Worm (Caenorhabditis elegans) whole organism, L4 larva: ENCODE measurements around the gene let-653.

ENCODE experiments used
- F10B5.3 ChIP-seq: sonication (generic microtip); optimal IDR thresholded peaks from 2 replicates; lab custom pipeline; 2016; ENCODE audit warnings: mild to moderate bottlenecking, missing genetic modification characterization, missing compliant biosample characterization
- F26F4.8 ChIP-seq: fragments of 200-800 bp; sonication (Bioruptor generic); conservative IDR thresholded peaks from 2 replicates; pipeline ENCODE4 v1.3.6; 2022; ENCODE audit warnings: missing genetic modification characterization, missing compliant biosample characterization
- T20F7.1 ChIP-seq: fragments of 200-800 bp; sonication (Bioruptor generic); optimal IDR thresholded peaks from 2 replicates; lab custom pipeline; 2018; ENCODE audit warnings: mild to moderate bottlenecking, missing genetic modification characterization, missing compliant biosample characterization
- T26A8.4 ChIP-seq: fragments of 200-800 bp; sonication (Bioruptor generic); IDR thresholded peaks from 2 replicates; pipeline ENCODE4 v1.3.6; 2022; ENCODE audit warnings: missing genetic modification characterization, missing compliant biosample characterization
- Y48G9A.11 ChIP-seq: fragments of 200-800 bp; sonication (Bioruptor generic); IDR thresholded peaks from 2 replicates; pipeline ENCODE4 v1.3.6; 2022; ENCODE audit warnings: missing genetic modification reagents, missing genetic modification characterization, missing compliant biosample characterization
- ZK546.5 ChIP-seq, 2 experiments: sonication (generic microtip); optimal IDR thresholded peaks; 2 replicates each; lab custom pipeline; 2017; ENCODE audit warnings: missing biosample characterization in 2 of 2, missing genetic modification characterization in 2 of 2
- aha-1 ChIP-seq: fragments of 150-350 bp; peaks from one replicate; lab custom pipeline; 2014; ENCODE audit warnings: missing biosample characterization, missing genetic modification characterization
- ama-1 ChIP-seq: fragments of 150-350 bp; optimal IDR thresholded peaks from 2 replicates; lab custom pipeline; 2014; ENCODE audit warnings: inconsistent platforms, mixed read lengths
- arid-1 ChIP-seq: fragments of 200-800 bp; sonication (Bioruptor generic); conservative IDR thresholded peaks from 2 replicates; pipeline ENCODE4 v1.3.6; 2022; ENCODE audit warnings: missing genetic modification reagents, missing genetic modification characterization, missing compliant biosample characterization
- ceh-32 ChIP-seq: sonication (generic microtip); optimal IDR thresholded peaks from 2 replicates; lab custom pipeline; 2016; ENCODE audit warnings: mild to moderate bottlenecking, missing genetic modification characterization, missing compliant biosample characterization; ENCODE audit not compliant: poor library complexity
- ceh-44 ChIP-seq: fragments of 200-800 bp; sonication (Bioruptor generic); IDR thresholded peaks from 2 replicates; pipeline ENCODE4 v1.3.6; 2022; ENCODE audit warnings: missing genetic modification reagents, missing genetic modification characterization, missing compliant biosample characterization
- ceh-62 ChIP-seq: sonication (generic microtip); optimal IDR thresholded peaks from 2 replicates; lab custom pipeline; 2017; ENCODE audit warnings: missing biosample characterization, missing genetic modification characterization
- cey-2 ChIP-seq: sonication (generic microtip); optimal IDR thresholded peaks from 3 replicates; lab custom pipeline; 2017; ENCODE audit warnings: missing genetic modification characterization, mild to moderate bottlenecking, missing compliant biosample characterization, antibody characterized with exemption, borderline replicate concordance; ENCODE audit not compliant: insufficient read depth
- ctbp-1 ChIP-seq: fragments of 200-800 bp; sonication (Bioruptor generic); IDR thresholded peaks from 2 replicates; pipeline ENCODE4 v1.3.6; 2022; ENCODE audit warnings: missing genetic modification reagents, missing genetic modification characterization, missing compliant biosample characterization
- daf-8 ChIP-seq: fragments of 200-800 bp; sonication (Bioruptor generic); IDR thresholded peaks from 2 replicates; pipeline ENCODE4 v1.3.6; 2022; ENCODE audit warnings: missing genetic modification characterization, missing compliant biosample characterization
- dve-1 ChIP-seq: sonication (generic microtip); optimal IDR thresholded peaks from 2 replicates; lab custom pipeline; 2017; ENCODE audit warnings: antibody characterized with exemption, mild to moderate bottlenecking, missing genetic modification characterization, missing compliant biosample characterization; ENCODE audit not compliant: insufficient read depth
- egl-27 ChIP-seq: sonication (generic microtip); optimal IDR thresholded peaks from 3 replicates; lab custom pipeline; 2017; ENCODE audit warnings: missing biosample characterization, missing genetic modification reagents, missing genetic modification characterization
- fkh-10 ChIP-seq: fragments of 150-350 bp; optimal IDR thresholded peaks from 2 replicates; lab custom pipeline; 2014; ENCODE audit warnings: missing biosample characterization, missing genetic modification reagents, missing genetic modification characterization
- fos-1 ChIP-seq: fragments of 150-350 bp; optimal IDR thresholded peaks from 2 replicates; lab custom pipeline; 2014; ENCODE audit warnings: missing biosample characterization, missing genetic modification characterization
- hlh-11 ChIP-seq: fragments of 200-800 bp; sonication (Bioruptor generic); optimal IDR thresholded peaks from 2 replicates; lab custom pipeline; 2018; ENCODE audit warnings: mild to moderate bottlenecking, missing genetic modification characterization, missing compliant biosample characterization
- jun-1 ChIP-seq: fragments of 150-350 bp; optimal IDR thresholded peaks from 2 replicates; lab custom pipeline; 2014; ENCODE audit warnings: missing biosample characterization, missing genetic modification reagents, missing genetic modification characterization
- lim-7 ChIP-seq: fragments of 200-800 bp; sonication (Bioruptor generic); IDR thresholded peaks from 2 replicates; pipeline ENCODE4 v1.3.6; 2022; ENCODE audit warnings: missing genetic modification characterization, missing compliant biosample characterization
- lin-1 ChIP-seq: fragments of 200-800 bp; sonication (Bioruptor generic); IDR thresholded peaks from 2 replicates; pipeline ENCODE4 v1.3.6; 2022; ENCODE audit warnings: missing genetic modification reagents, missing genetic modification characterization, missing compliant biosample characterization
- lin-13 ChIP-seq: fragments of 150-350 bp; optimal IDR thresholded peaks from 2 replicates; lab custom pipeline; 2014; ENCODE audit warnings: missing biosample characterization, missing genetic modification reagents, missing genetic modification characterization
- lin-15B ChIP-seq: fragments of 150-350 bp; sonication (generic microtip); optimal IDR thresholded peaks from 3 replicates; lab custom pipeline; 2014; ENCODE audit warnings: missing biosample characterization, missing genetic modification characterization
- lin-38 ChIP-seq: fragments of 200-800 bp; sonication (Bioruptor generic); IDR thresholded peaks from 2 replicates; pipeline ENCODE4 v1.3.6; 2022; ENCODE audit warnings: missing genetic modification reagents, missing genetic modification characterization, missing compliant biosample characterization
- lir-3 ChIP-seq: sonication (generic microtip); optimal IDR thresholded peaks from 2 replicates; lab custom pipeline; 2016; ENCODE audit warnings: mild to moderate bottlenecking, missing genetic modification characterization, missing compliant biosample characterization
- lsy-2 ChIP-seq, 2 experiments: fragments of 150-350 bp in 1 of 2; sonication (generic microtip) in 1 of 2; optimal IDR thresholded peaks; 2 replicates each; lab custom pipeline; 2014 to 2017; ENCODE audit warnings: missing biosample characterization in 2 of 2, missing genetic modification characterization in 2 of 2
- madf-5 ChIP-seq, 2 experiments: fragments of 200-800 bp; sonication (Bioruptor generic); IDR thresholded peaks; 2 replicates each; pipeline ENCODE4 v1.3.6; 2022; ENCODE audit warnings: missing compliant biosample characterization in 2 of 2, missing genetic modification characterization in 2 of 2
- mdl-1 ChIP-seq, 2 experiments: fragments of 150-350 bp in 1 of 2; sonication (generic microtip) in 1 of 2; optimal IDR thresholded peaks; 2 replicates each; lab custom pipeline; 2014 to 2017; ENCODE audit warnings: missing biosample characterization in 2 of 2, missing genetic modification characterization in 2 of 2
- mxl-3 ChIP-seq: fragments of 200-800 bp; sonication (Bioruptor generic); optimal IDR thresholded peaks from 2 replicates; lab custom pipeline; 2018; ENCODE audit warnings: mild to moderate bottlenecking, missing genetic modification characterization, missing compliant biosample characterization
- nhr-111 ChIP-seq: fragments of 200-800 bp; sonication (Bioruptor generic); optimal IDR thresholded peaks from 2 replicates; lab custom pipeline; 2018; ENCODE audit warnings: mild to moderate bottlenecking, missing genetic modification characterization, missing compliant biosample characterization
- nhr-237 ChIP-seq: sonication (generic microtip); optimal IDR thresholded peaks from 2 replicates; lab custom pipeline; 2017; ENCODE audit warnings: missing biosample characterization, missing genetic modification characterization
- nhr-41 ChIP-seq: fragments of 200-800 bp; sonication (Bioruptor generic); IDR thresholded peaks from 2 replicates; pipeline ENCODE4 v1.3.6; 2022; ENCODE audit warnings: missing genetic modification reagents, missing genetic modification characterization, missing compliant biosample characterization
- nhr-42 ChIP-seq: fragments of 200-800 bp; sonication (Bioruptor generic); IDR thresholded peaks from 2 replicates; pipeline ENCODE4 v1.3.6; 2022; ENCODE audit warnings: missing genetic modification characterization, missing compliant biosample characterization
- nhr-77 ChIP-seq: fragments of 150-350 bp; optimal IDR thresholded peaks from 2 replicates; lab custom pipeline; 2014; ENCODE audit warnings: missing biosample characterization, missing genetic modification characterization
- php-3 ChIP-seq: fragments of 200-800 bp; sonication (Bioruptor generic); IDR thresholded peaks from 2 replicates; pipeline ENCODE4 v1.3.6; 2022; ENCODE audit warnings: missing genetic modification reagents, missing genetic modification characterization, missing compliant biosample characterization
- pqm-1 ChIP-seq: sonication (generic microtip); optimal IDR thresholded peaks from 2 replicates; lab custom pipeline; 2017; ENCODE audit warnings: missing biosample characterization, missing genetic modification characterization
- rbr-2 ChIP-seq: sonication (generic microtip); optimal IDR thresholded peaks from 2 replicates; lab custom pipeline; 2016; ENCODE audit warnings: missing genotype, missing genetic modification characterization, missing compliant biosample characterization
- saeg-2 ChIP-seq: fragments of 200-800 bp; sonication (Bioruptor generic); IDR thresholded peaks from 2 replicates; pipeline ENCODE4 v1.3.6; 2022; ENCODE audit warnings: missing genetic modification reagents, missing genetic modification characterization, missing compliant biosample characterization
- set-16 ChIP-seq: fragments of 200-800 bp; sonication (Bioruptor generic); IDR thresholded peaks from 2 replicates; pipeline ENCODE4 v1.3.6; 2022; ENCODE audit warnings: missing genetic modification reagents, missing genetic modification characterization, missing compliant biosample characterization
- skn-1 ChIP-seq: fragments of 150-350 bp; optimal IDR thresholded peaks from 2 replicates; lab custom pipeline; 2014; ENCODE audit warnings: missing biosample characterization, missing genetic modification characterization
- snpc-1.2 ChIP-seq: fragments of 200-800 bp; sonication (Bioruptor generic); IDR thresholded peaks from 2 replicates; pipeline ENCODE4 v1.3.6; 2022; ENCODE audit warnings: missing genetic modification reagents, missing genetic modification characterization, missing compliant biosample characterization
- unc-62 ChIP-seq, 3 experiments: fragments of 150-350 bp in 1 of 3; sonication (generic microtip); optimal IDR thresholded peaks in 2 of 3; peaks in 1 of 3; 1 replicate in 1 of 3; 2 replicates in 2 of 3; lab custom pipeline; 2014 to 2017; ENCODE audit warnings: missing biosample characterization in 3 of 3, missing genetic modification characterization in 3 of 3, missing genetic modification reagents in 3 of 3, missing genotype in 1 of 3
- vab-7 ChIP-seq: fragments of 200-800 bp; sonication (Bioruptor generic); IDR thresholded peaks from 2 replicates; pipeline ENCODE4 v1.3.6; 2022; ENCODE audit warnings: missing genetic modification reagents, missing genetic modification characterization, missing compliant biosample characterization
- zag-1 ChIP-seq: fragments of 150-350 bp; optimal IDR thresholded peaks from 2 replicates; lab custom pipeline; 2014; ENCODE audit warnings: missing biosample characterization, missing genetic modification characterization
- zfp-3 ChIP-seq: fragments of 200-800 bp; sonication (Bioruptor generic); conservative IDR thresholded peaks from 2 replicates; pipeline ENCODE4 v1.3.6; 2022; ENCODE audit warnings: missing genetic modification reagents, missing genetic modification characterization, missing compliant biosample characterization
- zip-11 ChIP-seq: fragments of 200-800 bp; sonication (Bioruptor generic); IDR thresholded peaks from 2 replicates; pipeline ENCODE4 v1.3.6; 2022; ENCODE audit warnings: missing genetic modification characterization, missing compliant biosample characterization

let-653 gene

ce11 chrIV:11855424-11855823, 30.0 kb upstream of the let-653 start:
- TF ChIP-seq zag-1 (tag; lab: Kevin White, UChicago) (no peak), unc-62 (GFP tag; optimal IDR thresholded peaks at IDR 0.05 in 1 of 2; lab: Kevin White, UChicago) (peak in 1 of 2 experiments; percentile 92), unc-62 (tag; optimal IDR thresholded peaks at IDR 0.05; lab: Kevin White, UChicago) (no peak)

DNA sequence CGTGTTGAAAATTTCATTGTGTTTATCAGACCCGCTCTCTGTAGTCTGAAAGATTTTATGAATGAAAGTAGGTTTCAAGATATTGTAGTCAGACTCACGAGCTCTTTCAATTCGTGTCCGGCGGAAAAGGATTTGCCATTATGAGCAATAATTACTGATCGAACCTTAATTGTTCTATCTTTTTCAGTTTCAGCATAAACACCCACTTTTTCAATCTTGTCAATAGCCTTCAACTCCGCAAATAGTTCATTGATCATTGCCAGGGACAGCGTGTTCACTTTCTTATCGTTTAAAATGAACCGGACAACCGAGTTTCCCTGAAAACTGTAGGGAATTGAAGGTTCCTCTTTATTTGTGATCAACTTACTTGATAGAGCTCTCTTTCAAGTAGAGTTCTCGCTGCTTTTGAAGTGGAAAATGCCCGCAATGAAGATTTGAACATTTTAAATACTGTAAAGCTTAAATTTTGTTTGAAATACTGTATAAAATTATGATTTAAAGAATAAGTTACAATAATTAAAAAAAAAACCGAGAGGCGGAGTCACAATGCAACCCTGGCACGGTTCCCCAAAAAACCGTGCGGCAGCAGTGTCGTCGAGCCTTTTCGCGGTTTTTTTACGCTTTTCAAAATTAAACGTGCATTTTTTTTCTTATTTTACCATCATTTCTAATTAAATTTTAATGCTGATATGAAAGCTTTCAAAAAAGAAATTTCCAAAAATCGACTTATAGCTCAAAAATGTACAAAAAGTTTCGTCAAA, 29.3 kb upstream of the let-653 start, which contains the start of gene ech-2:
TSS of gene ech-2 (minus strand) at position 452 of the 761 bp plus-strand sequence.
- no peak for TF ChIP-seq fkh-10 (GFP tag; lab: Kevin White, UChicago)
- no peak for TF ChIP-seq skn-1 (tag; lab: Kevin White, UChicago)
- TF ChIP-seq T20F7.1 (GFP tag; lab: Kevin White, UChicago): no peak
- TF ChIP-seq daf-8 (GFP tag; lab: Robert Waterston, UW): no peak
- peak; percentile 2 for TF ChIP-seq rbr-2 (tag; lab: Kevin White, UChicago)
- no peak for TF ChIP-seq nhr-237 (tag; lab: Kevin White, UChicago)
- no peak for TF ChIP-seq ctbp-1 (GFP tag; lab: Robert Waterston, UW)
- no peak for TF ChIP-seq ceh-32
- peak; percentile 41 for TF ChIP-seq dve-1 (tag; lab: Kevin White, UChicago)
- TF ChIP-seq ceh-44 (GFP tag; lab: Robert Waterston, UW): no peak
- no peak for TF ChIP-seq snpc-1.2
- no peak for TF ChIP-seq jun-1 (tag; lab: Kevin White, UChicago)
- no peak for TF ChIP-seq set-16 (GFP tag; lab: Robert Waterston, UW)
- no peak for TF ChIP-seq lin-1 (GFP tag; lab: Robert Waterston, UW)
- TF ChIP-seq arid-1 (GFP tag; lab: Robert Waterston, UW): no peak
- TF ChIP-seq hlh-11 (tag; lab: Kevin White, UChicago): no peak
- TF ChIP-seq ceh-62: no peak
- peak in 1 of 2 experiments; percentile 23 for TF ChIP-seq unc-62 (GFP tag; optimal IDR thresholded peaks at IDR 0.05 in 1 of 2; lab: Kevin White, UChicago)
- TF ChIP-seq unc-62 (tag; optimal IDR thresholded peaks at IDR 0.05; lab: Kevin White, UChicago): no peak
- no peak for TF ChIP-seq zip-11 (GFP tag; lab: Robert Waterston, UW)
- TF ChIP-seq F26F4.8 (GFP tag; lab: Robert Waterston, UW): no peak
- TF ChIP-seq F10B5.3: no peak
- TF ChIP-seq pqm-1: no peak
- no peak for TF ChIP-seq Y48G9A.11
- TF ChIP-seq cey-2 (tag; lab: Kevin White, UChicago): no peak
- TF ChIP-seq aha-1 (tag; lab: Kevin White, UChicago): peak; percentile 94
- TF ChIP-seq lin-15B (tag; lab: Kevin White, UChicago): no peak
- TF ChIP-seq egl-27: no peak
- TF ChIP-seq nhr-42 (GFP tag; lab: Robert Waterston, UW): no peak
- TF ChIP-seq php-3 (GFP tag; lab: Robert Waterston, UW): no peak
- no peak for TF ChIP-seq nhr-111 (GFP tag; lab: Kevin White, UChicago)
- no peak for TF ChIP-seq mdl-1 (tag; optimal IDR thresholded peaks at IDR 0.05; lab: Kevin White, UChicago)
- TF ChIP-seq mxl-3 (GFP tag; lab: Kevin White, UChicago): no peak
- TF ChIP-seq saeg-2 (GFP tag; lab: Robert Waterston, UW): no peak
- TF ChIP-seq fos-1 (tag; lab: Kevin White, UChicago): no peak
- no peak for TF ChIP-seq vab-7 (GFP tag; lab: Robert Waterston, UW)
- TF ChIP-seq lim-7 (GFP tag; lab: Robert Waterston, UW): no peak
- no peak for TF ChIP-seq zfp-3 (GFP tag; lab: Robert Waterston, UW)
- no peak for TF ChIP-seq madf-5 (GFP tag; IDR thresholded peaks at IDR 0.05; lab: Robert Waterston, UW)
- no peak for TF ChIP-seq lin-13 (GFP tag; lab: Kevin White, UChicago)
- no peak for TF ChIP-seq ama-1 (lab: Kevin White, UChicago)
- no peak for TF ChIP-seq nhr-77 (tag; lab: Kevin White, UChicago)
- peak; percentile 58 for TF ChIP-seq lin-38
- TF ChIP-seq lsy-2 (tag; optimal IDR thresholded peaks at IDR 0.05; lab: Kevin White, UChicago): peak in 1 of 2 experiments; percentile 43
- TF ChIP-seq T26A8.4: no peak
- TF ChIP-seq lir-3 (tag; lab: Kevin White, UChicago): no peak
- no peak for TF ChIP-seq nhr-41 (GFP tag; lab: Robert Waterston, UW)
- no peak for TF ChIP-seq ZK546.5 (tag; optimal IDR thresholded peaks at IDR 0.05; lab: Kevin White, UChicago)
